Worm (Caenorhabditis elegans) whole organism, early embryonic: ENCODE data around the gene ZK669.5.

ENCODE experiments used
- B0310.2 ChIP-seq: sonication (generic microtip); optimal IDR thresholded peaks from 2 replicates; lab custom pipeline; 2016; ENCODE audit warnings: mild to moderate bottlenecking, missing genetic modification characterization, missing compliant biosample characterization
- F13C5.2 ChIP-seq: sonication (generic microtip); optimal IDR thresholded peaks from 2 replicates; lab custom pipeline; 2017; ENCODE audit warnings: mild to moderate bottlenecking, missing genetic modification characterization, inconsistent platforms, missing compliant biosample characterization
- aly-1 ChIP-seq: sonication (generic microtip); optimal IDR thresholded peaks from 2 replicates; lab custom pipeline; 2016; ENCODE audit warnings: missing genetic modification characterization, missing compliant biosample characterization
- ama-1 ChIP-seq: fragments of 150-350 bp; optimal IDR thresholded peaks from 2 replicates; lab custom pipeline; 2014
- ceh-13 ChIP-seq: fragments of 200-800 bp; sonication (Bioruptor generic); optimal IDR thresholded peaks from 2 replicates; lab custom pipeline; 2018; ENCODE audit warnings: mild to moderate bottlenecking, missing genetic modification characterization, missing compliant biosample characterization
- ceh-36 ChIP-seq: sonication (generic microtip); optimal IDR thresholded peaks from 2 replicates; lab custom pipeline; 2016; ENCODE audit warnings: missing genetic modification characterization, inconsistent platforms, missing compliant biosample characterization
- ets-7 ChIP-seq: sonication (generic microtip); optimal IDR thresholded peaks from 2 replicates; lab custom pipeline; 2016; ENCODE audit warnings: missing genotype, missing genetic modification characterization, missing compliant biosample characterization
- flt-1 ChIP-seq: fragments of 200-800 bp; sonication (Bioruptor generic); IDR thresholded peaks from 2 replicates; pipeline ENCODE4 v1.3.6; 2022; ENCODE audit warnings: missing genetic modification characterization, missing compliant biosample characterization
- hmbx-1 ChIP-seq: sonication (generic microtip); optimal IDR thresholded peaks from 2 replicates; lab custom pipeline; 2016; ENCODE audit warnings: mild to moderate bottlenecking, missing genetic modification characterization, missing compliant biosample characterization
- hmg-4 ChIP-seq: fragments of 200-800 bp; sonication (Bioruptor generic); optimal IDR thresholded peaks from 2 replicates; lab custom pipeline; 2018; ENCODE audit warnings: mild to moderate bottlenecking, missing genetic modification characterization, missing compliant biosample characterization
- hnd-1 ChIP-seq: sonication (generic microtip); optimal IDR thresholded peaks from 2 replicates; lab custom pipeline; 2016; ENCODE audit warnings: missing genetic modification characterization, missing compliant biosample characterization
- pes-1 ChIP-seq: fragments of 200-800 bp; sonication (Bioruptor generic); IDR thresholded peaks from 2 replicates; pipeline ENCODE4 v1.3.6; 2022; ENCODE audit warnings: missing genetic modification reagents, missing genetic modification characterization, missing compliant biosample characterization
- scrt-1 ChIP-seq: fragments of 200-800 bp; sonication (Bioruptor generic); IDR thresholded peaks from 2 replicates; pipeline ENCODE4 v1.3.6; 2022; ENCODE audit warnings: missing genetic modification characterization, missing compliant biosample characterization
- sea-1 ChIP-seq: fragments of 200-800 bp; sonication (Bioruptor generic); conservative IDR thresholded peaks from 2 replicates; pipeline ENCODE4 v1.3.6; 2022; ENCODE audit warnings: missing genetic modification characterization, missing compliant biosample characterization
- tbx-11 ChIP-seq: fragments of 200-800 bp; sonication (Bioruptor generic); IDR thresholded peaks from 2 replicates; pipeline ENCODE4 v1.3.6; 2022; ENCODE audit warnings: missing genetic modification characterization, missing compliant biosample characterization
- tbx-37 ChIP-seq: fragments of 200-800 bp; sonication (Bioruptor generic); conservative IDR thresholded peaks from 2 replicates; pipeline ENCODE4 v1.3.6; 2022; ENCODE audit warnings: missing genetic modification reagents, missing genetic modification characterization, missing compliant biosample characterization
- tra-4 ChIP-seq: sonication (generic microtip); optimal IDR thresholded peaks from 2 replicates; lab custom pipeline; 2017; ENCODE audit warnings: missing genetic modification characterization, missing compliant biosample characterization

ZK669.5 gene

ce11 chrII:7928600-7928999 lies 18.1 kb downstream of the ZK669.5 start, which contains the start of gene spv-1:
spv-1 (minus strand) TSS chrII:7928700.
- TF ChIP-seq ceh-13 (GFP tag; lab: Kevin White, UChicago) (no peak), aly-1 (no peak), pes-1 (no peak), B0310.2 (tag; lab: Kevin White, UChicago) (no peak), ets-7 (tag; lab: Kevin White, UChicago) (no peak), sea-1 (no peak), F13C5.2 (tag; lab: Kevin White, UChicago) (no peak), scrt-1 (GFP tag; lab: Robert Waterston, UW) (no peak), ama-1 (lab: Kevin White, UChicago) (no peak), tbx-11 (GFP tag; lab: Robert Waterston, UW) (no peak), hnd-1 (no peak), tra-4 (tag; lab: Kevin White, UChicago) (no peak), tbx-37 (GFP tag; lab: Robert Waterston, UW) (no peak), flt-1 (GFP tag; lab: Robert Waterston, UW) (no peak), ceh-36 (tag; lab: Kevin White, UChicago) (no peak), hmg-4 (GFP tag; lab: Kevin White, UChicago) (no peak), hmbx-1 (tag; lab: Kevin White, UChicago) (no peak)

ce11 chrII:7921155-7921554 lies 25.5 kb downstream of the ZK669.5 start:
- TF ChIP-seq tbx-11 (GFP tag; lab: Robert Waterston, UW), result no peak
- no peak for TF ChIP-seq sea-1
- no peak for TF ChIP-seq ceh-13 (GFP tag; lab: Kevin White, UChicago)
- no peak for TF ChIP-seq flt-1 (GFP tag; lab: Robert Waterston, UW)

ce11 chrII:7920178-7920577 lies 26.5 kb downstream of the ZK669.5 start:
- TF ChIP-seq tbx-11 (GFP tag; lab: Robert Waterston, UW), result no peak
- no peak for TF ChIP-seq tbx-37 (GFP tag; lab: Robert Waterston, UW)
- no peak for TF ChIP-seq B0310.2 (tag; lab: Kevin White, UChicago)
- TF ChIP-seq hmg-4 (GFP tag; lab: Kevin White, UChicago), result no peak
- TF ChIP-seq F13C5.2 (tag; lab: Kevin White, UChicago), result no peak
- no peak for TF ChIP-seq ets-7 (tag; lab: Kevin White, UChicago)
- no peak for TF ChIP-seq pes-1
- TF ChIP-seq ceh-36 (tag; lab: Kevin White, UChicago), result no peak
- no peak for TF ChIP-seq hnd-1
- no peak for TF ChIP-seq ceh-13 (GFP tag; lab: Kevin White, UChicago)
- no peak for TF ChIP-seq sea-1

- TF ChIP-seq tbx-11 (GFP tag; lab: Robert Waterston, UW) (no peak), hmg-4 (GFP tag; lab: Kevin White, UChicago) (no peak), hnd-1 (no peak), flt-1 (GFP tag; lab: Robert Waterston, UW) (no peak), tra-4 (tag; lab: Kevin White, UChicago) (no peak), F13C5.2 (tag; lab: Kevin White, UChicago) (no peak), tbx-37 (GFP tag; lab: Robert Waterston, UW) (no peak), ceh-13 (GFP tag; lab: Kevin White, UChicago) (no peak), aly-1 (no peak), ama-1 (lab: Kevin White, UChicago) (no peak), sea-1 (no peak), hmbx-1 (tag; lab: Kevin White, UChicago) (no peak), scrt-1 (GFP tag; lab: Robert Waterston, UW) (no peak), ceh-36 (tag; lab: Kevin White, UChicago) (no peak), pes-1 (no peak)
Observed at ce11 chrII:7911015-7911414, 35.7 kb downstream of the ZK669.5 start, which contains the start of gene ZK675.4. ZK675.4 (plus strand) TSS chrII:7911315.

- TF ChIP-seq ceh-36 (tag; lab: Kevin White, UChicago), result no peak
- TF ChIP-seq aly-1, result no peak
- TF ChIP-seq hmg-4 (GFP tag; lab: Kevin White, UChicago), result no peak
- TF ChIP-seq hmbx-1 (tag; lab: Kevin White, UChicago), result no peak
- no peak for TF ChIP-seq B0310.2 (tag; lab: Kevin White, UChicago)
- no peak for TF ChIP-seq pes-1
- TF ChIP-seq tbx-37 (GFP tag; lab: Robert Waterston, UW), result no peak
- TF ChIP-seq ama-1 (lab: Kevin White, UChicago), result no peak
- no peak for TF ChIP-seq tbx-11 (GFP tag; lab: Robert Waterston, UW)
- TF ChIP-seq scrt-1 (GFP tag; lab: Robert Waterston, UW), result no peak
- TF ChIP-seq F13C5.2 (tag; lab: Kevin White, UChicago), result no peak
- no peak for TF ChIP-seq flt-1 (GFP tag; lab: Robert Waterston, UW)
- TF ChIP-seq ets-7 (tag; lab: Kevin White, UChicago), result no peak
- no peak for TF ChIP-seq hnd-1
- no peak for TF ChIP-seq sea-1
- TF ChIP-seq ceh-13 (GFP tag; lab: Kevin White, UChicago), result no peak
- no peak for TF ChIP-seq tra-4 (tag; lab: Kevin White, UChicago)
Observed at ce11 chrII:7907539-7907997, 39.1 kb downstream of the ZK669.5 start, which contains the start of gene best-23. best-23 (minus strand) TSS chrII:7907589.

ce11 chrII:7901990-7902389 lies 44.7 kb downstream of the ZK669.5 start:
- TF ChIP-seq sea-1 (no peak), scrt-1 (GFP tag; lab: Robert Waterston, UW) (no peak), hnd-1 (no peak), ets-7 (tag; lab: Kevin White, UChicago) (no peak), tbx-37 (GFP tag; lab: Robert Waterston, UW) (no peak), F13C5.2 (tag; lab: Kevin White, UChicago) (no peak), tra-4 (tag; lab: Kevin White, UChicago) (no peak), aly-1 (no peak), ceh-13 (GFP tag; lab: Kevin White, UChicago) (no peak), flt-1 (GFP tag; lab: Robert Waterston, UW) (no peak), hmg-4 (GFP tag; lab: Kevin White, UChicago) (no peak), tbx-11 (GFP tag; lab: Robert Waterston, UW) (no peak), B0310.2 (tag; lab: Kevin White, UChicago) (no peak), ceh-36 (tag; lab: Kevin White, UChicago) (no peak), pes-1 (no peak), hmbx-1 (tag; lab: Kevin White, UChicago) (no peak), ama-1 (lab: Kevin White, UChicago) (no peak)

ce11 chrII:7900762-7901161 lies 45.9 kb downstream of the ZK669.5 start:
- TF ChIP-seq aly-1 (no peak), ama-1 (lab: Kevin White, UChicago) (no peak), tbx-11 (GFP tag; lab: Robert Waterston, UW) (no peak), ceh-13 (GFP tag; lab: Kevin White, UChicago) (no peak), B0310.2 (tag; lab: Kevin White, UChicago) (no peak), scrt-1 (GFP tag; lab: Robert Waterston, UW) (no peak), F13C5.2 (tag; lab: Kevin White, UChicago) (no peak), hnd-1 (no peak), hmbx-1 (tag; lab: Kevin White, UChicago) (no peak), ets-7 (tag; lab: Kevin White, UChicago) (no peak)
